Worm (Caenorhabditis elegans): ENCODE measurements around the gene C46C2.5.

The C46C2.5 gene

ce11 chrIV:9184547-9184946 lies 7.9 kb downstream of the C46C2.5 start, which contains the start of gene C07C7.1:
Gene C07C7.1, plus strand, starts transcription at chrIV:9184847.
- TF ChIP-seq nhr-11 (tag; optimal IDR thresholded peaks at IDR 0.05) (no peak), nhr-77 (tag; optimal IDR thresholded peaks at IDR 0.05) (no peak), lsy-2 (tag; optimal IDR thresholded peaks at IDR 0.05) (no peak), lin-39 (tag; optimal IDR thresholded peaks at IDR 0.05) (no peak), lin-11 (tag; optimal IDR thresholded peaks at IDR 0.05) (no peak), ceh-16 (tag; optimal IDR thresholded peaks at IDR 0.05) (no peak), nhr-21 (tag; optimal IDR thresholded peaks at IDR 0.05) (no peak), mbf-1 (tag; optimal IDR thresholded peaks at IDR 0.05) (no peak), unc-39 (tag; optimal IDR thresholded peaks at IDR 0.05) (no peak), egl-27 (tag; optimal IDR thresholded peaks at IDR 0.05) (no peak), gmeb-1 (tag; optimal IDR thresholded peaks at IDR 0.05) (no peak)

- TF ChIP-seq skn-1 (tag; optimal IDR thresholded peaks at IDR 0.05) (no peak), unc-55 (GFP tag; optimal IDR thresholded peaks at IDR 0.05) (peak; percentile 11)
Observed at ce11 chrIV:9169764-9170163, 22.7 kb downstream of the C46C2.5 start.

ce11 chrIV:9165681-9166080 lies 26.7 kb downstream of the C46C2.5 start, which contains the start of gene C07C7.3:
Gene C07C7.3, plus strand, starts transcription at chrIV:9166051.
- no peak for TF ChIP-seq nhr-6 (tag; optimal IDR thresholded peaks at IDR 0.05)
- no peak for TF ChIP-seq mdl-1 (tag; optimal IDR thresholded peaks at IDR 0.05)
- TF ChIP-seq sma-3 (GFP tag; optimal IDR thresholded peaks at IDR 0.05) = no peak
- no peak for TF ChIP-seq egl-27 (tag; optimal IDR thresholded peaks at IDR 0.05)
- no peak for TF ChIP-seq dmd-4 (tag; optimal IDR thresholded peaks at IDR 0.05)
- TF ChIP-seq ZK546.5 (tag; optimal IDR thresholded peaks at IDR 0.05) = no peak
- TF ChIP-seq mab-5 (tag; optimal IDR thresholded peaks at IDR 0.05) = no peak
- TF ChIP-seq C34F6.9 (tag; optimal IDR thresholded peaks at IDR 0.05) = no peak
- TF ChIP-seq elt-3 (tag; optimal IDR thresholded peaks at IDR 0.05) = no peak
- peak; percentile 90 for TF ChIP-seq fos-1 (tag; optimal IDR thresholded peaks at IDR 0.05)
- TF ChIP-seq nhr-129 (tag; optimal IDR thresholded peaks at IDR 0.05) = no peak
- no peak for TF ChIP-seq nhr-237 (tag; optimal IDR thresholded peaks at IDR 0.05)
- no peak for TF ChIP-seq lsy-2 (tag; optimal IDR thresholded peaks at IDR 0.05)
- TF ChIP-seq lin-11 (tag; optimal IDR thresholded peaks at IDR 0.05) = no peak
- peak; percentile 71 for TF ChIP-seq skn-1 (tag; optimal IDR thresholded peaks at IDR 0.05)

ce11 chrIV:9165027-9165426 lies 27.4 kb downstream of the C46C2.5 start, which contains the start of gene pcp-2:
Gene pcp-2, minus strand, starts transcription at chrIV:9165127.
- TF ChIP-seq nhr-23 (tag; optimal IDR thresholded peaks at IDR 0.05) = no peak
- no peak for TF ChIP-seq sma-9 (GFP tag; optimal IDR thresholded peaks at IDR 0.05)
- TF ChIP-seq sma-9 (tag; optimal IDR thresholded peaks at IDR 0.05) = no peak
- TF ChIP-seq lin-11 (tag; optimal IDR thresholded peaks at IDR 0.05) = no peak
- no peak for TF ChIP-seq unc-62 (GFP tag; optimal IDR thresholded peaks at IDR 0.05)
- no peak for TF ChIP-seq C34F6.9 (tag; optimal IDR thresholded peaks at IDR 0.05)
- TF ChIP-seq nhr-12 (tag; optimal IDR thresholded peaks at IDR 0.05) = no peak
- TF ChIP-seq sma-3 (GFP tag; optimal IDR thresholded peaks at IDR 0.05) = no peak
- no peak for TF ChIP-seq Y55F3AM.14 (GFP tag; optimal IDR thresholded peaks at IDR 0.05)
- no peak for TF ChIP-seq aly-2 (tag; optimal IDR thresholded peaks at IDR 0.05)
- TF ChIP-seq ztf-1 (GFP tag; conservative IDR thresholded peaks at IDR 0.05) = no peak
- TF ChIP-seq nhr-25 (tag; optimal IDR thresholded peaks at IDR 0.05) = no peak
- no peak for TF ChIP-seq nhr-129 (tag; optimal IDR thresholded peaks at IDR 0.05)

ce11 chrIV:9159863-9160262 lies 32.6 kb downstream of the C46C2.5 start:
- peak; percentile 32 for TF ChIP-seq crh-2 (tag; optimal IDR thresholded peaks at IDR 0.05)
- no peak for TF ChIP-seq lin-13 (GFP tag; optimal IDR thresholded peaks at IDR 0.05)
- no peak for TF ChIP-seq unc-39 (tag; optimal IDR thresholded peaks at IDR 0.05)
- TF ChIP-seq gmeb-1 (tag; optimal IDR thresholded peaks at IDR 0.05) = peak; percentile 38
- TF ChIP-seq sma-9 (GFP tag; optimal IDR thresholded peaks at IDR 0.05) = peak; percentile 70
- TF ChIP-seq sma-9 (tag; optimal IDR thresholded peaks at IDR 0.05) = no peak
- peak; percentile 91 for TF ChIP-seq skn-1 (tag; optimal IDR thresholded peaks at IDR 0.05)
- TF ChIP-seq fos-1 (tag; optimal IDR thresholded peaks at IDR 0.05) = peak; percentile 97
- TF ChIP-seq ZK546.5 (tag; optimal IDR thresholded peaks at IDR 0.05) = no peak
